Worm (Caenorhabditis elegans) whole organism, late embryonic: Measurements from ENCODE around the gene lbp-9.
"Not testable (repeated sequence)": the region's sequence is repeated elsewhere in the genome, so short reads cannot be mapped to it uniquely, and the experiment has no call there.

Experiments used
- C08G9.2 ChIP-seq: sonication (generic microtip); optimal IDR thresholded peaks from 2 replicates; lab custom pipeline; 2016; ENCODE audit warnings: mild to moderate bottlenecking, missing genetic modification characterization, moderate library complexity, missing compliant biosample characterization
- F13H6.1 ChIP-seq: sonication (generic microtip); optimal IDR thresholded peaks from 2 replicates; lab custom pipeline; 2016; ENCODE audit warnings: missing genetic modification characterization, missing compliant biosample characterization
- T23F11.4 ChIP-seq: fragments of 200-800 bp; sonication (Bioruptor generic); optimal IDR thresholded peaks from 2 replicates; lab custom pipeline; 2018; ENCODE audit warnings: mild to moderate bottlenecking, missing genetic modification characterization, missing compliant biosample characterization
- Y22D7AL.16 ChIP-seq: sonication (generic microtip); optimal IDR thresholded peaks from 2 replicates; lab custom pipeline; 2016; ENCODE audit warnings: missing genetic modification characterization, missing compliant biosample characterization
- ama-1 ChIP-seq: fragments of 150-350 bp; optimal IDR thresholded peaks from 2 replicates; lab custom pipeline; 2014
- ceh-14 ChIP-seq: sonication (generic microtip); optimal IDR thresholded peaks from 2 replicates; lab custom pipeline; 2016; ENCODE audit warnings: missing genotype, missing genetic modification characterization, missing compliant biosample characterization
- ceh-18 ChIP-seq: sonication (generic microtip); optimal IDR thresholded peaks from 2 replicates; lab custom pipeline; 2016; ENCODE audit warnings: missing genetic modification characterization, missing compliant biosample characterization
- ceh-19 ChIP-seq: fragments of 200-800 bp; sonication (Bioruptor generic); optimal IDR thresholded peaks from 2 replicates; lab custom pipeline; 2018; ENCODE audit warnings: mild to moderate bottlenecking, missing genetic modification characterization, missing compliant biosample characterization
- ceh-24 ChIP-seq: sonication (generic microtip); optimal IDR thresholded peaks from 2 replicates; lab custom pipeline; 2016; ENCODE audit warnings: mild to moderate bottlenecking, missing genetic modification characterization, missing compliant biosample characterization
- ceh-30 ChIP-seq: fragments of 150-350 bp; optimal IDR thresholded peaks from 2 replicates; lab custom pipeline; 2014; ENCODE audit warnings: missing biosample characterization, missing genetic modification characterization
- ceh-34 ChIP-seq: sonication (generic microtip); optimal IDR thresholded peaks from 2 replicates; lab custom pipeline; 2016; ENCODE audit warnings: mild to moderate bottlenecking, missing genetic modification characterization, missing compliant biosample characterization
- ceh-9 ChIP-seq: sonication (generic microtip); optimal IDR thresholded peaks from 2 replicates; lab custom pipeline; 2016; ENCODE audit warnings: mild to moderate bottlenecking, missing genetic modification characterization, inconsistent platforms, missing compliant biosample characterization
- che-1 ChIP-seq: sonication (generic microtip); optimal IDR thresholded peaks from 2 replicates; lab custom pipeline; 2016; ENCODE audit warnings: mild to moderate bottlenecking, missing genetic modification characterization, missing compliant biosample characterization
- ets-4 ChIP-seq: sonication (generic microtip); optimal IDR thresholded peaks from 2 replicates; lab custom pipeline; 2016; ENCODE audit warnings: missing genetic modification characterization, missing compliant biosample characterization
- fax-1 ChIP-seq: sonication (generic microtip); optimal IDR thresholded peaks from 2 replicates; lab custom pipeline; 2016; ENCODE audit warnings: missing genotype, missing genetic modification characterization, missing compliant biosample characterization
- fkh-10 ChIP-seq: fragments of 150-350 bp; optimal IDR thresholded peaks from 2 replicates; lab custom pipeline; 2014; ENCODE audit warnings: missing biosample characterization, missing genetic modification reagents, missing genetic modification characterization
- gmeb-2 ChIP-seq: sonication (generic microtip); optimal IDR thresholded peaks from 2 replicates; lab custom pipeline; 2016; ENCODE audit warnings: missing genetic modification characterization, inconsistent platforms, missing compliant biosample characterization
- hlh-15 ChIP-seq: sonication (generic microtip); optimal IDR thresholded peaks from 2 replicates; lab custom pipeline; 2016; ENCODE audit warnings: missing genetic modification characterization, missing compliant biosample characterization
- hlh-30 ChIP-seq: sonication (generic microtip); optimal IDR thresholded peaks from 2 replicates; lab custom pipeline; 2017; ENCODE audit warnings: antibody characterized with exemption, missing genetic modification characterization, missing compliant biosample characterization; ENCODE audit not compliant: insufficient read depth
- hlh-8 ChIP-seq: sonication (generic microtip); optimal IDR thresholded peaks from 2 replicates; lab custom pipeline; 2016; ENCODE audit warnings: missing genotype, missing genetic modification characterization, missing compliant biosample characterization
- lin-11 ChIP-seq: fragments of 200-800 bp; sonication (Bioruptor generic); optimal IDR thresholded peaks from 2 replicates; lab custom pipeline; 2018; ENCODE audit warnings: mild to moderate bottlenecking, missing genetic modification characterization, missing compliant biosample characterization
- madf-2 ChIP-seq: sonication (generic microtip); optimal IDR thresholded peaks from 2 replicates; lab custom pipeline; 2017; ENCODE audit warnings: missing genetic modification characterization, missing compliant biosample characterization
- mec-3 ChIP-seq: sonication (generic microtip); optimal IDR thresholded peaks from 2 replicates; lab custom pipeline; 2016; ENCODE audit warnings: borderline replicate concordance, missing genetic modification characterization, missing compliant biosample characterization
- npax-4 ChIP-seq: sonication (generic microtip); optimal IDR thresholded peaks from 2 replicates; lab custom pipeline; 2016; ENCODE audit warnings: missing genetic modification characterization, missing compliant biosample characterization
- pat-9 ChIP-seq: fragments of 200-800 bp; sonication (Bioruptor generic); optimal IDR thresholded peaks from 2 replicates; lab custom pipeline; 2018; ENCODE audit warnings: mild to moderate bottlenecking, missing genetic modification characterization, moderate library complexity, missing compliant biosample characterization
- rnt-1 ChIP-seq: sonication (generic microtip); optimal IDR thresholded peaks from 2 replicates; lab custom pipeline; 2016; ENCODE audit warnings: missing genetic modification characterization, missing compliant biosample characterization
- sox-2 ChIP-seq: fragments of 200-800 bp; sonication (Bioruptor generic); IDR thresholded peaks from 2 replicates; pipeline ENCODE4 v1.3.6; 2022; ENCODE audit warnings: missing genetic modification reagents, missing genetic modification characterization, missing compliant biosample characterization
- syd-9 ChIP-seq: sonication (generic microtip); optimal IDR thresholded peaks from 2 replicates; lab custom pipeline; 2016; ENCODE audit warnings: mild to moderate bottlenecking, missing genetic modification characterization, moderate library complexity, missing compliant biosample characterization
- unc-3 ChIP-seq, 2 experiments: fragments of 200-800 bp in 1 of 2; sonication (Bioruptor generic) in 1 of 2; sonication (generic microtip) in 1 of 2; conservative IDR thresholded peaks in 1 of 2; optimal IDR thresholded peaks in 1 of 2; 2 replicates each; pipeline versions ENCODE4 v1.3.6 to Lab custom; 2016 to 2022; ENCODE audit warnings: missing compliant biosample characterization in 2 of 2, missing genetic modification characterization in 2 of 2, missing genetic modification reagents in 1 of 2
- unc-42 ChIP-seq: sonication (generic microtip); optimal IDR thresholded peaks from 2 replicates; lab custom pipeline; 2016; ENCODE audit warnings: missing genotype, missing genetic modification characterization, missing compliant biosample characterization
- unc-55 ChIP-seq: sonication (generic microtip); optimal IDR thresholded peaks from 2 replicates; lab custom pipeline; 2017; ENCODE audit warnings: missing biosample characterization, missing genetic modification reagents, missing genetic modification characterization
- zip-5 ChIP-seq: sonication (generic microtip); optimal IDR thresholded peaks from 2 replicates; lab custom pipeline; 2016; ENCODE audit warnings: missing genetic modification characterization, missing compliant biosample characterization

Gene lbp-9

DNA sequence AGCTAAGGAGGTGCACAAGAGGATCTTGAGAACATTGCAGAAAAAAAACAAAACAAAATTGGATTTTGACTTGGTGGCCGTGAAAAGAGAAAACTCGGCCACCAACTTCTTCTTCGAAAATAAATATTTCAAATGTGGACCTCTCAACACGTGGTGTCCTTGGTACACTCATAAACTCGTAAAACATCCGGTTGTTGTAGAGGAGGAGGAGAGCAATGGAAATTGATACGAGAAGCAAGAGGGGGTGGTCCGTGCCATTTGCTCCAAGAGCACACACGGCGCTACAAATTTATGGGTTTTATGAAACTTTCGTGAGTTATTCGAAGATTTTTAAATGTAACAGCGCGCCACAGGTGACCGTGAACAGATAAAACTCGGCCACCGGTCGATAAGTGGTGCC, 13.6 kb downstream of the lbp-9 start:
- TF ChIP-seq ceh-19 (GFP tag; lab: Kevin White, UChicago) (no peak), npax-4 (tag; lab: Kevin White, UChicago) (no peak), ama-1 (lab: Kevin White, UChicago) (no peak), gmeb-2 (no peak), hlh-8 (peak; percentile 16), rnt-1 (no peak), fkh-10 (GFP tag; lab: Kevin White, UChicago) (no peak), unc-3 (GFP tag; conservative IDR thresholded peaks at IDR 0.05; lab: Robert Waterston, UW) (no peak), unc-3 (tag; optimal IDR thresholded peaks at IDR 0.05; lab: Kevin White, UChicago) (no peak), hlh-15 (tag; lab: Kevin White, UChicago) (no peak)

DNA sequence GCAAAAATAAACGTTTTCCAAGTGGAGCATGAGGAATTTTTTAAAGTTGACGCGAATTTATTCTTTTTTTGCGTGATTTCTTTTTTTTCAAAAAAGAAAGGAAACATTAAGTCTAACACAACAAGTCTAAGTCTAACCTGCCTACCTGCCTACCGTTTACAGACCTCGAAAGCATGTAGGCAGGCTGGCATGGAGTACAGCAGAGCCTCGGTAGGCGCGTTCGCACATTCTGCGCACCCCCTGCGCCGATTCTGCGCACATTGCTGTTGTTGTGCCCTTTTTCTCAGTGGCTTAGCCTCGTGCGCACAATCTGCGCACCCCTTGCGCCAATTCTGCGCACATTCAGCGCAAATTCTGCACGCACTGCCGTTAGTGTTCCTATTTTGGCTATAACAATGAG, 15.6 kb downstream of the lbp-9 start:
- TF ChIP-seq syd-9 (tag; lab: Kevin White, UChicago) (no peak), rnt-1 (no peak), ets-4 (no peak), madf-2 (tag; lab: Kevin White, UChicago) (no peak), ceh-14 (tag; lab: Kevin White, UChicago) (no peak), che-1 (no peak), ceh-30 (tag; lab: Kevin White, UChicago) (no peak), Y22D7AL.16 (no peak), npax-4 (tag; lab: Kevin White, UChicago) (no peak), lin-11 (tag; lab: Kevin White, UChicago) (no peak), C08G9.2 (no peak), unc-42 (tag; lab: Kevin White, UChicago) (no peak), unc-55 (GFP tag; lab: Kevin White, UChicago) (no peak), ceh-24 (tag; lab: Kevin White, UChicago) (no peak), mec-3 (tag; lab: Kevin White, UChicago) (no peak), sox-2 (GFP tag; lab: Robert Waterston, UW) (no peak)
- TF ChIP-seq, all 69 proteins: peak for 0

DNA sequence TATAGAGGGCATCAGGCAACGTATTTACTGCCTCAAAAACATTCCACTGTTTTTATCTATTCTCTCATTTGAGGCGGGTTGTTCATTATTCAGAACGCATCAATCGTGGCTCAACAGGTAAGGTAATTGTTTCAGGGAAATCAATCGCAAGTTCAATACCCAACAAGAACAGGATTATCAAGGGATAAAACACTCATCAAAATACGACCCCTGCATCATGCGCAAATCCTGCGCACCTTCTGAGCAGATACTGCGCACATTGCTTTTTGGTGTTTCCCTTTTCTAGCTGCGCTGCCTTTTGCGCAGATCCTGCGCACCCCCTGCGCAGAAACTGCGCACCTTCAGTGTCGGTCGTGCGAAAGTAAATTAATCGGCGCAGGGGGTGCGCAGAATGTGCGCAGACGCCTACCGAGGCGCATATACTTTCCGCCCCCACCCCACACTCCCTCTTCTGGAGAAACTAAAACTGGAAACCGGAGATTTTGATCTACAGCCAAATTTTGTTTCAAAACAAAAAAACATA, 17.6 kb downstream of the lbp-9 start, which contains the start of gene F36F12.3:
Gene F36F12.3, plus strand, starts transcription at position 51 of the 523 bp plus-strand sequence.
- TF ChIP-seq npax-4 (tag; lab: Kevin White, UChicago); ceh-9; unc-42 (tag; lab: Kevin White, UChicago): not testable (repeated sequence)

DNA sequence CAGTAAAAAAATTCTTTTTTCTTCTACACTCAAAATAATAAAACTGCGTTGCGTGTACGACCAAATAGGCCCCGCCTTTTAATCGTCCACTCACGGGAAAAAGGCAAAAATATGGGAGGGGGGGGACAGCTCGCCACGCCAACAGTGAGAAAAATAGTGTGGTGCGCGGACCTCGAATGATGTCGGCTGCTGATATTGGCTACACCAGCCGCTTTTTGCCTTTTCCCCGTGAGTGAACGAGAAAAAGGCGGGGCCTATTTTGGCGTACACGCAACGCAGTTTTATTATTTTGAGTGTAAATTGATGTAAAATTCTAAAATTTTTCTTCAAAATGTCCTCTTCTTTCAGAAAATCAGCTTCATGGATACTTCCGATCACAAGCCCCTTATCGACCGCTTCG, 22.1 kb downstream of the lbp-9 start, which contains the start of gene ztf-28:
Gene ztf-28, plus strand, starts transcription at position 349 of the 400 bp plus-strand sequence.
- not testable (repeated sequence) for TF ChIP-seq C08G9.2; gmeb-2; lin-11 (tag; lab: Kevin White, UChicago)
- TF ChIP-seq, all 69 proteins: peak for 0; not testable (repeated sequence) for 69

DNA sequence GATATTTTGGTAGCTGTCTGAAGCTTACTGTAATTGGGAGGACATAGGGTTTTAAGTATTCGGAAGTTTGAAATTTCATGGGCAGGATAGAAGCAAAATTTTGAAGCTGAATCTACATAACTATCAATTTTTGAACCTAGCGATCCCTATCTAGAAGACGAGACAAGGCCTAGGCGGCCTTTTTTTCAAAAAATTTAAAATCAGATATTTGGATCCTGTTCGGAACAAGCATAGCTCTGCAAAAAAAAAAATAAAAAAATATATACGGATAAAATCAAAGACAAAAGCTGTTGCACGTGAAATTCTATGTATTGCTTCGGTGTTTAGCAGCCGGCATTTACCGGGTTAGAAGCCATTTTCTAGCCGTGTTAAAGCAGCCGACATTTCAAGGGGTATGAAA, 27.0 kb downstream of the lbp-9 start, which contains the start of gene F36F12.2:
Gene F36F12.2, minus strand, starts transcription at position 101 of the 400 bp plus-strand sequence.
- TF ChIP-seq madf-2 (tag; lab: Kevin White, UChicago) (no peak), unc-42 (tag; lab: Kevin White, UChicago) (no peak), zip-5 (tag; lab: Kevin White, UChicago) (no peak), F13H6.1 (no peak), ceh-34 (tag; lab: Kevin White, UChicago) (no peak), unc-55 (GFP tag; lab: Kevin White, UChicago) (no peak), hlh-30 (no peak), ceh-9 (no peak), ceh-18 (tag; lab: Kevin White, UChicago) (no peak), T23F11.4 (GFP tag; lab: Kevin White, UChicago) (no peak), fax-1 (tag; lab: Kevin White, UChicago) (no peak), pat-9 (no peak)
